1 worm cellular context compared by ENCODE assay signal in the genomic region with DNA sequence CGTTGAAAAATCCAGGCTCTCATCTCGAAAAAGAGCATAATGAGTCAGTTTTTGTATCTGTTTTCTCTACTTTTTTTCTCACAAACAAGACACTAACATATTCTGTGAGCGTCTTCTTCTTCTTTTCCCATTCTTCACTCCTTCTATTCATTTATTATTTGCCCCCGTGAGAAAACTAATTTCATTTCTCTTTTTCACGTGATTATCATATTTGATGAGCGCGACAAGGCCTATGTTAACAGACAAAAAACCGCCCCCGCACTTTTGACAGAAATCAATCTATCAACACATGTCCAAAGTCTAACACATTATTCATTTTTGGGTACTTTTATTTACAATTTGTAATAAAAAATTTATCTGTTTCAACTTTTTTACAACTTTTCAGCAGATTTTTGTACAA.
TF ChIP-seq lines count a peak whose summit lies in the region.

No protein-coding gene starts in this region.

TF ChIP-seq in whole organism, L1 larva, 84 proteins besides CTCF, POLR2A, EP300 and RAD21 (continued from another document):
- TF ChIP-seq tlp-1 (tag; optimal IDR thresholded peaks at IDR 0.05; lab: Kevin White, UChicago) (no peak), nhr-20 (tag; optimal IDR thresholded peaks at IDR 0.05; lab: Kevin White, UChicago) (peak; percentile 22), sup-37 (GFP tag; optimal IDR thresholded peaks at IDR 0.05; lab: Kevin White, UChicago) (no peak), xbp-1 (tag; optimal IDR thresholded peaks at IDR 0.05; lab: Kevin White, UChicago) (no peak), ets-5 (GFP tag; IDR thresholded peaks at IDR 0.05; lab: Robert Waterston, UW) (no peak), nhr-11 (tag; optimal IDR thresholded peaks at IDR 0.05; lab: Kevin White, UChicago) (no peak), isw-1 (GFP tag; IDR thresholded peaks at IDR 0.05; lab: Robert Waterston, UW) (no peak), hlh-17 (GFP tag; optimal IDR thresholded peaks at IDR 0.05; lab: Kevin White, UChicago; ENCODE audit: borderline replicate concordance) (no peak), fkh-8 (tag; optimal IDR thresholded peaks at IDR 0.05; lab: Kevin White, UChicago) (no peak), hpl-2 (GFP tag; optimal IDR thresholded peaks at IDR 0.05; lab: Kevin White, UChicago) (no peak), mef-2 (tag; optimal IDR thresholded peaks at IDR 0.05; lab: Kevin White, UChicago) (no peak), unc-62 (GFP tag; optimal IDR thresholded peaks at IDR 0.05; lab: Kevin White, UChicago) (no peak), pag-3 (tag; optimal IDR thresholded peaks at IDR 0.05; lab: Kevin White, UChicago; ENCODE audit: borderline replicate concordance, insufficient read depth) (no peak), alr-1 (tag; optimal IDR thresholded peaks at IDR 0.05; lab: Kevin White, UChicago; ENCODE audit: borderline replicate concordance) (no peak), sptf-1 (tag; optimal IDR thresholded peaks at IDR 0.05; lab: Kevin White, UChicago) (no peak), nhr-84 (tag; optimal IDR thresholded peaks at IDR 0.05; lab: Kevin White, UChicago) (no peak), zip-4 (GFP tag; optimal IDR thresholded peaks at IDR 0.05; lab: Kevin White, UChicago) (no peak), zag-1 (tag; optimal IDR thresholded peaks at IDR 0.05; lab: Kevin White, UChicago) (no peak), swsn-7 (tag; optimal IDR thresholded peaks at IDR 0.05; lab: Kevin White, UChicago) (no peak), lin-13 (GFP tag; optimal IDR thresholded peaks at IDR 0.05; lab: Kevin White, UChicago) (no peak), unc-98 (GFP tag; IDR thresholded peaks at IDR 0.05; lab: Robert Waterston, UW) (no peak), nhr-237 (tag; optimal IDR thresholded peaks at IDR 0.05; lab: Kevin White, UChicago) (no peak), egl-13 (tag; optimal IDR thresholded peaks at IDR 0.05; lab: Kevin White, UChicago) (no peak), ceh-63 (GFP tag; optimal IDR thresholded peaks at IDR 0.05; lab: Kevin White, UChicago) (no peak), aly-2 (tag; optimal IDR thresholded peaks at IDR 0.05; lab: Kevin White, UChicago) (no peak), efl-3 (GFP tag; optimal IDR thresholded peaks at IDR 0.05; lab: Kevin White, UChicago) (no peak), ces-1 (GFP tag; optimal IDR thresholded peaks at IDR 0.05; lab: Kevin White, UChicago) (no peak), vab-15 (tag; optimal IDR thresholded peaks at IDR 0.05; lab: Kevin White, UChicago) (no peak), fkh-10 (GFP tag; optimal IDR thresholded peaks at IDR 0.05; lab: Kevin White, UChicago) (no peak), C16A3.4 (tag; optimal IDR thresholded peaks at IDR 0.05; lab: Kevin White, UChicago) (no peak), irx-1 (tag; optimal IDR thresholded peaks at IDR 0.05; lab: Kevin White, UChicago) (no peak), mep-1 (tag; optimal IDR thresholded peaks at IDR 0.05; lab: Kevin White, UChicago) (peak; percentile 5), C04F5.9 (tag; optimal IDR thresholded peaks at IDR 0.05; lab: Kevin White, UChicago) (no peak), nhr-71 (tag; optimal IDR thresholded peaks at IDR 0.05; lab: Kevin White, UChicago) (peak; percentile 49), nhr-47 (tag; optimal IDR thresholded peaks at IDR 0.05; lab: Kevin White, UChicago) (no peak), lir-3 (tag; optimal IDR thresholded peaks at IDR 0.05; lab: Kevin White, UChicago; ENCODE audit: poor library complexity) (no peak), nhr-28 (tag; optimal IDR thresholded peaks at IDR 0.05; lab: Kevin White, UChicago) (no peak), pax-3 (tag; optimal IDR thresholded peaks at IDR 0.05; lab: Kevin White, UChicago) (no peak), elt-3 (tag; optimal IDR thresholded peaks at IDR 0.05; lab: Kevin White, UChicago) (peak in 1 of 6 experiments; percentile 47), Y116A8C.19 (tag; optimal IDR thresholded peaks at IDR 0.05; lab: Kevin White, UChicago; ENCODE audit: borderline replicate concordance) (no peak), F16B12.6 (tag; optimal IDR thresholded peaks at IDR 0.05; lab: Kevin White, UChicago) (no peak), mab-9 (GFP tag; IDR thresholded peaks at IDR 0.05; lab: Robert Waterston, UW) (no peak), fkh-4 (tag; optimal IDR thresholded peaks at IDR 0.05; lab: Kevin White, UChicago; ENCODE audit: borderline replicate concordance) (no peak), lin-15B (tag; optimal IDR thresholded peaks at IDR 0.05; lab: Kevin White, UChicago) (no peak), snu-23 (GFP tag; optimal IDR thresholded peaks at IDR 0.05; lab: Kevin White, UChicago) (peak; percentile 10), ama-1 (optimal IDR thresholded peaks at IDR 0.05; lab: Kevin White, UChicago) (no peak), blmp-1 (tag; optimal IDR thresholded peaks at IDR 0.05; lab: Kevin White, UChicago) (peak; percentile 67), tbx-2 (tag; optimal IDR thresholded peaks at IDR 0.05; lab: Kevin White, UChicago) (no peak), aha-1 (tag; optimal IDR thresholded peaks at IDR 0.05; lab: Kevin White, UChicago) (no peak), lin-35 (GFP tag; optimal IDR thresholded peaks at IDR 0.05; lab: Kevin White, UChicago) (peak in 1 of 2 experiments; percentile 25), egl-27 (tag; optimal IDR thresholded peaks at IDR 0.05; lab: Kevin White, UChicago) (no peak), ceh-8 (GFP tag; optimal IDR thresholded peaks at IDR 0.05; lab: Kevin White, UChicago) (no peak), unc-30 (tag; optimal IDR thresholded peaks at IDR 0.05; lab: Kevin White, UChicago) (no peak), sox-4 (tag; optimal IDR thresholded peaks at IDR 0.05; lab: Kevin White, UChicago) (no peak)
